Worm (Caenorhabditis elegans): ENCODE results near the gene gba-2.

gba-2 gene

ce11 chrII:2206064-2206722 lies 20.0 kb upstream of the gba-2 start:
- TF ChIP-seq skn-1 (tag; optimal IDR thresholded peaks at IDR 0.05), result no peak
- no peak for TF ChIP-seq sma-9 (GFP tag; optimal IDR thresholded peaks at IDR 0.05)
- TF ChIP-seq sma-9 (tag; optimal IDR thresholded peaks at IDR 0.05), result no peak
- TF ChIP-seq nhr-23 (tag; optimal IDR thresholded peaks at IDR 0.05), result no peak
- TF ChIP-seq sem-4 (tag; optimal IDR thresholded peaks at IDR 0.05), result no peak
- no peak for TF ChIP-seq ZK546.5 (tag; optimal IDR thresholded peaks at IDR 0.05)
- no peak for TF ChIP-seq aly-2 (tag; optimal IDR thresholded peaks at IDR 0.05)
- no peak for TF ChIP-seq egl-27 (tag; optimal IDR thresholded peaks at IDR 0.05)
- no peak for TF ChIP-seq nhr-21 (tag; optimal IDR thresholded peaks at IDR 0.05)
- no peak for TF ChIP-seq ztf-1 (GFP tag; conservative IDR thresholded peaks at IDR 0.05)
- no peak for TF ChIP-seq ceh-82 (tag; optimal IDR thresholded peaks at IDR 0.05)
- TF ChIP-seq alr-1 (tag; optimal IDR thresholded peaks at IDR 0.05), result no peak
- no peak for TF ChIP-seq Y55F3AM.14 (GFP tag; optimal IDR thresholded peaks at IDR 0.05)
- TF ChIP-seq blmp-1 (tag; optimal IDR thresholded peaks at IDR 0.05; ENCODE audit: insufficient read depth), result no peak
- TF ChIP-seq unc-39 (tag; optimal IDR thresholded peaks at IDR 0.05), result no peak
- TF ChIP-seq mab-5 (tag; optimal IDR thresholded peaks at IDR 0.05), result no peak
- no peak for TF ChIP-seq elt-1 (tag; optimal IDR thresholded peaks at IDR 0.05)

DNA sequence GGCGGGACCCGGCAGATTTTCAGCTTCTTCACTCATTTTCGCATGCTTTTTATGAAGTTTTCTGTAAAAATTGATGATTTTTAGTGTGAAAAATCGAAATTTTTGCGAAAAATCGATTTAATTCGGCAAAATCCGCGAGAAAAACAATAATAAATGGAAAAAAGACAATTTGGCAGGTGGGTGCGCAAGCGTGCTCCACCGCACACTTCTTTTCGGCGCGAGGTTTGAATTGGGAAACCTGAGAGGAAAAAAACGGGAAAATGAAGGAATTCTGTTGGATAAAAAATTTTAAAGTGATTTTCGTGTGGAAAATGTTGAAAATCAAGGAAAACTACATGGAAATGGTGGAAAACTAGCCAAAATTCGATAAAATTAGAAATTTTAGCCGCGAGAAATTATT lies 17.8 kb upstream of the gba-2 start, which contains the start of gene Y59C2A.2:
Y59C2A.2 (minus strand) TSS at position 61 of the 400 bp plus-strand sequence.
- no peak for TF ChIP-seq blmp-1 (tag; optimal IDR thresholded peaks at IDR 0.05; ENCODE audit: insufficient read depth)
- TF ChIP-seq nhr-23 (tag; optimal IDR thresholded peaks at IDR 0.05), result no peak
- TF ChIP-seq C34F6.9 (tag; optimal IDR thresholded peaks at IDR 0.05), result peak; percentile 27
- peak; percentile 29 for TF ChIP-seq nhr-129 (tag; optimal IDR thresholded peaks at IDR 0.05)
- no peak for TF ChIP-seq nhr-12 (tag; optimal IDR thresholded peaks at IDR 0.05)
- TF ChIP-seq gmeb-1 (tag; optimal IDR thresholded peaks at IDR 0.05), result peak; percentile 92
- TF ChIP-seq nhr-237 (tag; optimal IDR thresholded peaks at IDR 0.05), result no peak
- no peak for TF ChIP-seq mdl-1 (tag; optimal IDR thresholded peaks at IDR 0.05)
- TF ChIP-seq skn-1 (tag; optimal IDR thresholded peaks at IDR 0.05), result no peak
- TF ChIP-seq crh-2 (tag; optimal IDR thresholded peaks at IDR 0.05), result peak; percentile 8
- TF ChIP-seq lsy-2 (tag; optimal IDR thresholded peaks at IDR 0.05), result peak in 1 of 2 experiments; percentile 71
- no peak for TF ChIP-seq mbf-1 (tag; optimal IDR thresholded peaks at IDR 0.05)
- peak; percentile 53 for TF ChIP-seq lin-13 (GFP tag; optimal IDR thresholded peaks at IDR 0.05)
- TF ChIP-seq unc-39 (tag; optimal IDR thresholded peaks at IDR 0.05), result no peak
- TF ChIP-seq unc-55 (GFP tag; optimal IDR thresholded peaks at IDR 0.05), result peak; percentile 56
- no peak for TF ChIP-seq ZK546.5 (tag; optimal IDR thresholded peaks at IDR 0.05)
- TF ChIP-seq nhr-6 (tag; optimal IDR thresholded peaks at IDR 0.05), result no peak

ce11 chrII:2202147-2202546 lies 15.9 kb upstream of the gba-2 start:
- no peak for TF ChIP-seq R02D3.7 (tag; optimal IDR thresholded peaks at IDR 0.05)

ce11 chrII:2197555-2198288 lies 11.5 kb upstream of the gba-2 start, which contains the start of gene C33C12.1:
C33C12.1 (plus strand) TSS chrII:2198238.
- peak; percentile 20 for TF ChIP-seq unc-55 (GFP tag; optimal IDR thresholded peaks at IDR 0.05)
- TF ChIP-seq mdl-1 (tag; optimal IDR thresholded peaks at IDR 0.05), result peak in 1 of 2 experiments; percentile 18
- no peak for TF ChIP-seq egl-27 (tag; optimal IDR thresholded peaks at IDR 0.05)
- TF ChIP-seq C34F6.9 (tag; optimal IDR thresholded peaks at IDR 0.05), result peak; percentile 32
- TF ChIP-seq lsy-2 (tag; optimal IDR thresholded peaks at IDR 0.05), result peak in 1 of 2 experiments; percentile 22
- peak; percentile 48 for TF ChIP-seq nhr-129 (tag; optimal IDR thresholded peaks at IDR 0.05)
- no peak for TF ChIP-seq dmd-4 (tag; optimal IDR thresholded peaks at IDR 0.05)
- TF ChIP-seq zag-1 (tag; optimal IDR thresholded peaks at IDR 0.05), result peak; percentile 22

DNA sequence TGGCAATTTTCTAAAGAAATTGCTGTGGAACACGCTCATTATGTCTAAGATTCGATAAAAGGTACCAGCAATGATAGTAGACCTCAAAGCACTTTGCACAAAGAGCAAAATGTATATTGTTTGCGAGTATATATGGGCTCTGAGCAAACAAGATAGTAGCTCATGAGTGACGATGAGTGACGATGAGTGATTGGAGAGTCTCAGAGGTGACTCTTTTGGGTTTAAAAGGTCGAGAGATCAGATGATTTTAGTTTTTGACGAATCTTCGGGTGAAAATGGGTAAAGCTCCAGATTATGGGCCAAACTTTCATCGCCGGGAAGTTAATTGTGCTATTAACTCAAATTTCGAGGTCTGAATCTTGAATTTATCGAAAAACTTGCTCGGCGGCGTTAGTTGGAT lies 10.5 kb upstream of the gba-2 start:
- no peak for TF ChIP-seq sma-3 (GFP tag; optimal IDR thresholded peaks at IDR 0.05)

Data from whole organism, L2 larva.